Fruit fly (Drosophila melanogaster): Measurements from ENCODE around the gene CG8851.

The CG8851 gene

DNA sequence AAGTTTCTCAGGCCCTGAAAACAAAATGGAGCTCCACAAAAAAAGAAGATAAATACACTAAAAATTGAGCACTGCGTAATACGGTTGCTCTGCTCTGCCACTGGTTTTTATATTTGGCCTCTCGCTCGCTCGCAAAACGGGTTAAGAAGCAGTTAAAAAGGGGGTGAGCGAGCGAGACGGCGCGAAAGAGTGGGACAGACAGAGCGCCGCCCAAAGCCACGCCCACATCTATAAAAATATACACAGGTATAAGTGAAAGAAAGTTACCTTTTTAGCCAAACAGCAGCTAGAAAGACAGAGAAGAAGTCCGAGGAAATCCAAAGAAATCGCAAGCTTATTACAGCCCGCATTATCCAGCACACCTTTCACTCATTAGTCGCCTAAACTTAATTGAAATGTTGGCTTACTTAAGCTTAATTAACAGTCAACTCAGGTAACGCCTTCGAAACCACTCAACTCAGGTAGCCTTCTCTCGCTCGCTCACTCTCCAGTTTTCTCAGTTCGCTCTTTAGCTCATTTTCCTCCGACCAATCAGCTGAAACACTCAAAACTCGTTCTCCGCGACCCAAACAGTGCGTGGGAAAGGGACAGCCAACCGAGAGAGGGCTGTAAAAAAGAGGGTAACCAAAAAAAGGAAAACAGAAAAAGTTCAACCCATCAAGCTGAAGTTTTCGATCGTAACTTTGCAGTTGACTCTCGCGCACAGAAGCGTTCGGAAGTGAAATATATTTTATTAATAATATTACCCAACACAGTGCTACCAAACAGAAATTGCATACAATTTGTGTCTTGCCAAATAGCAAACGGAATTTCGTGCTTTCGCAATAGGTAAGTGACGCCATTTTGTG is 19.3 kb downstream of the CG8851 start, which contains the start of gene drm:
Gene drm (plus strand): TSS at position 684 of the 848 bp plus-strand sequence.
- TF ChIP-seq noc (tag; optimal IDR thresholded peaks at IDR 0.05), result no peak

dm6 chr2L:3539412-3539743 is 19.9 kb downstream of the CG8851 start:
- TF ChIP-seq noc (tag; optimal IDR thresholded peaks at IDR 0.05), result no peak

DNA sequence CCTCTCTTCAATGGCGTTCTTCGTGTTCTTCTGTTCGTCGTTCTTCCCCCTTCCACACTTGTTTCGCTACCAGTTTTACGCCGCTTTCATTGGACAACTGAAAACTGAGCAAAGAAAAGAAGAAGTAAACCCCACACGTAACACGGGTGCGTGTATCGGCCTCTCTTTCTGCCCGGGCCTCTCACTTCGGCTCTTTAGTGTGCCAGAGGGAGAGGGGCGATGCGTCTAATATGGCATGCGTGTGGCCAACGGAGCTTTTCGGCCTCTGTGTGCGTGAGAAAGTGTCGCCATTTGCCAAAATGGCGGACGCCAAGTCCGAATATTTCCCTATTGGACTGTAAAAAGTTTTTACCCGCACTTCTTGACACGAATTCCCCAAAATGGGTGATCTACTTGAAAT is 20.5 kb downstream of the CG8851 start:
- TF ChIP-seq noc (tag; optimal IDR thresholded peaks at IDR 0.05), result no peak

DNA sequence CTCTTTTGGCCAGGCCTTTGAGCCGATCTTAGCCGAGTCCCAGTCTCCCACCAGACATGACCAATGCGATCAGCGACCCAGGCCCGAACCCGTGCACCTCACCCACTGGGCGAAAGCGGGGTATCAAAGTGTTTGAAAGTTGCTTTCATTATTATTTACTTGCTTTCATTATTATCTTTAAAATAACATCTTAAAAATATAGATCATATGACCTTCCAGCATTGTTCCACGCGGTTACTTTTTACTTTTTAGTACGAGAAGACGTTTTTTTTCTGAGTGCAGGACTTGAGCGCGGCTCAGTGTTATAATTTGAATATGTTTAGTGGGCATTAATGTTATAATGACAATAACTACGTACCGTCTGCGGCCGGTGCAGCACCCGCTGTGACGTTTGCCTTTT is 23.6 kb downstream of the CG8851 start:
- TF ChIP-seq noc (tag; optimal IDR thresholded peaks at IDR 0.05), result no peak

- TF ChIP-seq noc (tag; optimal IDR thresholded peaks at IDR 0.05), result no peak
These were observed 25.7 kb downstream of the CG8851 start for dm6 chr2L:3545033-3545666.

DNA sequence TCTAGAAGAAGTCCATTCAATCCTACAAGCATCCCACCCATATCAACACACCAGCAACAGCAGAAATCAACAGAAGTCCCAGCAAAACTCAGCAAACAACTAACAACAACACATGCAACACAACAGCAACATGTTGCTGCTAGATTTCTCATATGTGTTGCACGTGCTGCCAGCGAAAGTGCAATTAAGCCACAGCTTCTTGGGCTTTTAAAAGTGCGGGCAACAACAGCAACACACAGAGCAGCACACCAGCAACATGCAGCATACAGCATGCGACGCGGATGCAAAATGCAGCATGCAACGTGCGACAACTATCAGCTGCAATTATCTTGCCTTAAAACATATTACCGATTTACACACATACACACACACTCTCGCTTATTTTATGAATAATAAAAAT is 28.0 kb downstream of the CG8851 start:
- no peak for TF ChIP-seq noc (tag; optimal IDR thresholded peaks at IDR 0.05)

dm6 chr2L:3548879-3549278 is 29.4 kb downstream of the CG8851 start:
- TF ChIP-seq noc (tag; optimal IDR thresholded peaks at IDR 0.05), result no peak

- TF ChIP-seq noc (tag; optimal IDR thresholded peaks at IDR 0.05), result no peak
These were observed 30.3 kb downstream of the CG8851 start for dm6 chr2L:3549742-3550141.

- TF ChIP-seq noc (tag; optimal IDR thresholded peaks at IDR 0.05), result no peak
These were observed 31.1 kb downstream of the CG8851 start for dm6 chr2L:3550583-3550982.

DNA sequence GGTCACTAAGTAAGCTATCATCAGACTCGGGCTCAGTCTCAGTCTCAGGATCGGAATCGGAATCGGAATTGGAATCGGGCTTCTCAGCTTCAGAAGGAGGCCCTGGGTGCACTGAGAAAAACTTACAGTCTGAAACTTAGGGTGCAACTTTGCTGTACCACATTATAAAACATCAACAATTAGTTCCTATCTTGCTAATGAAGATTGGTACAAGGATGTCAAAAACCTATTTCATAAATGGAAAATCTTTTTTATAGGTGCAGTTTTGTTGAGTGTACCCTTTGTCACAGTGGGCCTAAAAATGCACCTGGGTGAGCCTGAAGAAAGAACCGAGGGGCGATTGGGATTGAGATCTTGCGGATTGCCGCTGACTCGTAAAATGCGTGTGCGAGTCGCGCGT is 33.3 kb downstream of the CG8851 start:
- no peak for TF ChIP-seq noc (tag; optimal IDR thresholded peaks at IDR 0.05)

dm6 chr2L:3553902-3554301 is 34.4 kb downstream of the CG8851 start:
- TF ChIP-seq noc (tag; optimal IDR thresholded peaks at IDR 0.05), result no peak

DNA sequence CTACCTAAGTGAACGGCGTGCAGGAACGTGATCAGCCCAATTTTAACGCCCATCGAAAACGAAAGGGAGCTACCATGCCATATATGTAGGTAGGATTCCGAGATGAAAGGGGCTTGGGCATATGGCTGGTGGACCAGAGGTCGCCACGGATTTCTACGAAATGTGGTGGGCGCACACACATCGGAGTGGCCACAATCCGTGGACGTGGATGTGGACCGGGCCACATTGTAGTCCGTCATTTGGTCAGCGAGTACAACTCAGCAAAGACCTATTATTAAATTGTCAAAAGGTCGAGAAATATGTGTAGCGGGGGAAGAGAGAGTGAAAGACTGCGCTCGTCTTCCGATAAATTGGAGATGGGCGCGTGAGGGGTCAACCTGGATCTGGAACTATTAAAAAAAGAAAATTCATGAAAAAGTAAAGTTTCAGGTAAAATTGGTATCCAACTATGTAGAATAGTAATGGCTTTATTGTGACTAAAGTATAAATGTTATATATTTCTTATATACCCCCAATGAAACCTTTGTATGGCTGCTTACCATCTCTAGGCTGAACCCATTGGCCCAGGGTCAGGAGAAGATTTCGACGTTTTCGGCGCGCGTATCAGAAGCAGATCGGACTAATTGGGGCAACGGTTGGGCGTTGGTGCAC is 36.1 kb downstream of the CG8851 start:
- no peak for TF ChIP-seq noc (tag; optimal IDR thresholded peaks at IDR 0.05)

DNA sequence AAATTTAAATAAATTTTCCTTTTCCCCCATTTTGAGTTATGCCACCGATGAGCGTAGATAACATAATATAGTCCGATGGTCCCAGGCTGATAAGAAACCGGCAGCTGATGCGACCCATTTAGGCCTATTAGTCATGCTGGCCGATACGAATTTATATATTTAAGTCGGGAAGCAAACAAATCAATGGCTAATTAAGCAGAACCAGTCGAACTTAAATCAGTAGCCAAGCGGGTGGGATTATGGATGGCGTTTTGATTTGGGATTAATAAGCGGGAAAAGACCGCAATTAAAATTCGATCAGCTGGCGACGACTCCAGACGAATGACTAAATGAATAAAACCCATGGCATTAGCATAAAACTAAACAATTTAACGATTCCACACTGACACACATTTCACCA is 37.5 kb downstream of the CG8851 start:
- TF ChIP-seq noc (tag; optimal IDR thresholded peaks at IDR 0.05), result no peak

dm6 chr2L:3557471-3557870 is 38.0 kb downstream of the CG8851 start:
- no peak for TF ChIP-seq noc (tag; optimal IDR thresholded peaks at IDR 0.05)

dm6 chr2L:3558299-3558698 is 38.8 kb downstream of the CG8851 start:
- TF ChIP-seq noc (tag; optimal IDR thresholded peaks at IDR 0.05), result no peak

DNA sequence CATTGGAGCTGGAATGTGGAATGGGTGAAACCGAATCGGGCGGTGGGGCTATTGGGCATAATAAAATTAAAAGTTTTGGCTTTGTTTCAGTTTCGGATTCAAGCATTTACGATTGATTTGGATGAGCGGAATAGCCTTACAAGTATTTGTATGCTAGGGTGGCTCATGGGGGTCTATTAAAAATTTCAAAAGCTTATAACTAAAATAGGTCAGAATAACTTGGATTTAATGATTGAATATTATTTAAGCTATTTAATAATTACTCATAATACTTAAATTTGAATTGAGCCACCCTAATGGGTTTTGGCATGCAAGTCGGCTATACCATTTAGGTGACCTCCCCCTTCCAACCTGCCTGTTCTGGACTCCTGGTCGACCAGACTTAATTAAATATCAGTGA is 40.2 kb downstream of the CG8851 start:
- TF ChIP-seq noc (tag; optimal IDR thresholded peaks at IDR 0.05), result no peak

DNA sequence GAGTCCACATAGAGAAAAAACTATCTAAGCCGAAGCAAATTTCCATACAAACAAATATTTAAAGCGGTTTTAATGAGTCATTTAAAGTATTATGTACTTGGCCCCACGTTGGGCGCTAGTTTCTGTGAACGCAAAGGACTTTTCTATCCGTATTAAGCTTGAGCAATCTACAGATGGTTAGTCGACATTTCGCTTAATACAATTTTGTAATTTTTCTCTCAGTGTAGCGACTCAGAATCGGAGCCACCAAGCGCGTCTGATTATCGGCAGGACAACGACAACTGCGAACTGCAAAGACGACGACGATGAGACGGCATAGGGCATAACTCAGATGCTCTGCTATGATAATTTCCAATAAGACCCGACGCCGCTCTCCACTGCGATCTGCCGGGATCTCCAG is 43.0 kb downstream of the CG8851 start:
- TF ChIP-seq noc (tag; optimal IDR thresholded peaks at IDR 0.05), result no peak

All from whole organism, larva.